Worm (Caenorhabditis elegans): ENCODE data around the gene ccep-97.
A peak's percentile ranks its signal among the peaks of the same experiment; 100 is the strongest.

ce11 chrV:4775140-4775539, 43.3 kb downstream of the ccep-97 start:
- TF ChIP-seq nhr-11 (tag; optimal IDR thresholded peaks at IDR 0.05) (no peak), nhr-237 (tag; optimal IDR thresholded peaks at IDR 0.05) (no peak), ZK546.5 (tag; optimal IDR thresholded peaks at IDR 0.05) (no peak), pqm-1 (tag; optimal IDR thresholded peaks at IDR 0.05) (no peak), fos-1 (tag; optimal IDR thresholded peaks at IDR 0.05) (no peak), ama-1 (optimal IDR thresholded peaks at IDR 0.05) (no peak), nfya-1 (tag; optimal IDR thresholded peaks at IDR 0.05; ENCODE audit: insufficient read depth) (peak; percentile 23), unc-62 (GFP tag; optimal IDR thresholded peaks at IDR 0.05) (no peak), aly-2 (tag; optimal IDR thresholded peaks at IDR 0.05) (no peak), elt-3 (tag; optimal IDR thresholded peaks at IDR 0.05) (no peak), ztf-11 (tag; optimal IDR thresholded peaks at IDR 0.05) (no peak), lin-15B (tag; optimal IDR thresholded peaks at IDR 0.05) (no peak)

All from whole organism, L3 larva.